Worm (Caenorhabditis elegans): ENCODE results near the gene C18D11.3.

DNA sequence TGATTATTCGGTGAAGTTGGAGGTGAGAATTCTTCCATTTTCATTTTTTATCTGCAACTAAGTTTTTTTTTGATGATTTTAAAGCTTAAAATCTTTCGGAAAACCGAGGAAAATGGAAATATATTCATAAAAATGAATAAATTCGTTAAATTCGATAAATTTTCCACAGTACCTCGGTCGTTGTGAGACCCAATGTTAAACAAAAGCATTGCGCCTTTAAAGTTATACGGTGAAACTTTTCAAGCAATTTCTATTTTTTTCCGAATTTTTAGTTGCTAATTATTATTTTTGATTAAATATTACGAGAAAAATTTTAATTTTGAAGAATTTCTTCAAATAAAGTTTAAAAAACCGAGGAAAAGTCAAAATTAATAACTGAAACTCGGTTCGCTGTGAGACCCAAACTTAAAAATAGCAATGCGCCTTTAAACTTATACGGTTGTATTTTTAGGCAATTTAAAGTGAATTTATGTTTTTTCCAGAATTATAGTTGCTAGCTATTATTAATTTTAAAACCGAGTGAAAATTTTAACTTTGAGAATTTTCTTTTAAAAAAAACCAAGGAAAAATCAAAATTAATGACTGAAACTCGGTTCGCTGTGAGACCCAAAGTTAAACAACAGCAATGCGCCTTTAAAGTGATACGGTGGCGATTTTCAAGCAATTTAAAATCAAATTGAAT lies 46.1 kb downstream of the C18D11.3 start, which contains the start of gene taf-12:
- TF ChIP-seq him-1 (tag; optimal IDR thresholded peaks at IDR 0.05) (no peak), W03F9.2 (tag; optimal IDR thresholded peaks at IDR 0.05) (peak; percentile 44), dao-5 (tag; optimal IDR thresholded peaks at IDR 0.05) (no peak)

Data from whole organism, L4/young adult.